Worm (Caenorhabditis elegans) whole organism, mixed stage, embryonic: ENCODE results near the gene C55A6.1.

ENCODE experiments used
- M03D4.4 ChIP-seq: sonication (generic microtip); optimal IDR thresholded peaks from 2 replicates; lab custom pipeline; 2017; ENCODE audit warnings: mild to moderate bottlenecking, missing genetic modification characterization, missing compliant biosample characterization
- blmp-1 ChIP-seq: fragments of 150-350 bp; optimal IDR thresholded peaks from 2 replicates; lab custom pipeline; 2014; ENCODE audit warnings: missing biosample characterization, missing genetic modification characterization
- ces-1 ChIP-seq: fragments of 150-350 bp; optimal IDR thresholded peaks from 2 replicates; lab custom pipeline; 2014; ENCODE audit warnings: missing biosample characterization, missing genetic modification reagents, missing genetic modification characterization
- snpc-4 ChIP-seq: fragments of 150-350 bp; optimal IDR thresholded peaks from 2 replicates; lab custom pipeline; 2014; ENCODE audit warnings: missing biosample characterization, missing genetic modification characterization

DNA sequence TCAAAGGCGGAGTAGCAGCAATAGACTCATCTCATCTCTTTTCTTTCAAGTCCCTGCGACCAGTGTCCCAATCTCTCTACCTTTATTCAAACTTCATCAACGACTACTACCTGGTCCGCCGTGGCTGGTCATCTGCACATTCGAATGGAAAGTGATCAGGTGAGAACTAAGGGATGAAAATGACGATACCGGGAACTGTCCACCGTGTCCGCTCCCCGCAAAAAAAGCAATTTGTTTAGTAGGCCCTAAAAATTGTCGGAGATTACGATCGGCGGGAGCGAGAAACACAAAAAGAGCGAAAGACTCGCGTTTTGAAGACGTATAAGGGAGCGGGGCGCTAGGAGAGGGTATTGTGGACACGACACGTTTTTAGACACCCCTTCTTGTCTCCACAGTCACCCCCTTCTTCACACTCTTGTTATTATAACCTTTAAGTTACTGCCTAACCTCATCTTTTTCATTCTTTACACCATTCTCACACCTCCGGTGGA lies 41.8 kb downstream of the C55A6.1 start, which contains the start of gene zipt-16:
- TF ChIP-seq snpc-4 (tag; lab: Kevin White, UChicago) (no peak), M03D4.4 (no peak), blmp-1 (tag; lab: Kevin White, UChicago) (no peak), ces-1 (GFP tag; lab: Kevin White, UChicago) (no peak)
